Fruit fly (Drosophila melanogaster): ENCODE measurements around the gene Zw10.
A peak's percentile ranks its signal among the peaks of the same experiment; 100 is the strongest.

Zw10 gene

DNA sequence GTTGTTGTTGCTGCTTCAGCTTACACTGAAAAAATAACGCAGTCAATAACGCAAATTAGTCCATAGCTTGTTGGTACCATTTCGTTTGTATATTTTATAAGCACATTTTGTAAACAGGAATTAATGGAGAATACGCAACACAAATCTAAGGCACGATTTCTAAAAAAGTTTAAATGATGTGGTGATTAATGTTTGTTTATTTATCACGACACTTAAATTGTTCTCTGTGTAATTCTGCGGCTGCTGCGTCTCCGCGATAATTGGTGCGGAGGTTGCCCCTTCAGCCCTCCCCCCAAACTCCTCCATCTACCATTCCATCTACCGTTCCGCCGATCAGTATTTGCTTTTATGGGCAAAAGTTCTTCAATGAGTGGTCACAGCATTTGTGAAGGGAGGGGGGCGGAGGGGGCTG, 43.5 kb downstream of the Zw10 start:
- TF ChIP-seq CG6765 (GFP tag; optimal IDR thresholded peaks at IDR 0.05) = peak; percentile 54
- peak; percentile 69 for TF ChIP-seq CG18599 (GFP tag; optimal IDR thresholded peaks at IDR 0.05)
- peak; percentile 39 for TF ChIP-seq HmgZ (tag; optimal IDR thresholded peaks at IDR 0.05)
- peak; percentile 55 for TF ChIP-seq E2f1 (GFP tag; IDR thresholded peaks at IDR 0.05)
- TF ChIP-seq CG2129 (GFP tag; IDR thresholded peaks at IDR 0.05; ENCODE audit: partially characterized antibody) = no peak
- no peak for TF ChIP-seq CG14860 (GFP tag; IDR thresholded peaks at IDR 0.05; ENCODE audit: partially characterized antibody)
- peak; percentile 36; the same call in 1 of the 2 replicates for TF ChIP-seq ssp (GFP tag; IDR thresholded peaks at IDR 0.05)
- TF ChIP-seq CG1832 (GFP tag; optimal IDR thresholded peaks at IDR 0.05) = no peak
- TF ChIP-seq Eip74EF (GFP tag; optimal IDR thresholded peaks at IDR 0.05) = peak in 1 of 2 experiments; percentile 65
- no peak for TF ChIP-seq CG34422 (GFP tag; IDR thresholded peaks at IDR 0.05)
- TF ChIP-seq CG8924 (tag; optimal IDR thresholded peaks at IDR 0.05) = peak; percentile 73
- TF ChIP-seq Drgx (GFP tag; IDR thresholded peaks at IDR 0.05) = peak; percentile 89
- peak; percentile 24 for TF ChIP-seq CG31365 (tag; optimal IDR thresholded peaks at IDR 0.05)
- TF ChIP-seq CG9727 (GFP tag; optimal IDR thresholded peaks at IDR 0.05) = peak; percentile 22
- no peak for TF ChIP-seq CG7928 (GFP tag; optimal IDR thresholded peaks at IDR 0.05)
- TF ChIP-seq exex (tag; optimal IDR thresholded peaks at IDR 0.05) = no peak
- TF ChIP-seq unpg (GFP tag; optimal IDR thresholded peaks at IDR 0.05) = peak; percentile 81
- peak; percentile 39 for TF ChIP-seq chn (GFP tag; optimal IDR thresholded peaks at IDR 0.05)
- TF ChIP-seq pho (GFP tag; optimal IDR thresholded peaks at IDR 0.05) = peak; percentile 35
- TF ChIP-seq gt (GFP tag; IDR thresholded peaks at IDR 0.05) = no peak
- peak; percentile 43; the same call in 2 of the 3 replicates for TF ChIP-seq CG11695 (GFP tag; IDR thresholded peaks at IDR 0.05)
- no peak for TF ChIP-seq tll (GFP tag; optimal IDR thresholded peaks at IDR 0.05)
- TF ChIP-seq CG6175 (GFP tag; IDR thresholded peaks at IDR 0.05) = 0 out of 3 replicates have a peak, but pooled peaks have one; percentile 25
- peak; percentile 33 for TF ChIP-seq vfl (GFP tag; optimal IDR thresholded peaks at IDR 0.05)
- peak; percentile 29 for TF ChIP-seq nerfin-1 (tag; optimal IDR thresholded peaks at IDR 0.05)
- no peak for TF ChIP-seq Scr (GFP tag; IDR thresholded peaks at IDR 0.05; ENCODE audit: partially characterized antibody)
- TF ChIP-seq gsb-n (tag; optimal IDR thresholded peaks at IDR 0.05) = peak; percentile 38
- TF ChIP-seq YL-1 (GFP tag; optimal IDR thresholded peaks at IDR 0.05) = no peak
- no peak for TF ChIP-seq Hmx (GFP tag; optimal IDR thresholded peaks at IDR 0.05)
- TF ChIP-seq chinmo (GFP tag; IDR thresholded peaks at IDR 0.05; ENCODE audit: partially characterized antibody) = no peak
- TF ChIP-seq jing (GFP tag; optimal IDR thresholded peaks at IDR 0.05) = peak; percentile 25
- TF ChIP-seq CG6689 (GFP tag; IDR thresholded peaks at IDR 0.05) = peak; percentile 57
- TF ChIP-seq kay (GFP tag; optimal IDR thresholded peaks at IDR 0.05) = peak; percentile 36
- peak; percentile 34 for TF ChIP-seq CG1233 (GFP tag; optimal IDR thresholded peaks at IDR 0.05)
- 0 out of 3 replicates have a peak, but pooled peaks have one; percentile 61 for TF ChIP-seq zfh1 (GFP tag; IDR thresholded peaks at IDR 0.05)
- TF ChIP-seq nmo (GFP tag; optimal IDR thresholded peaks at IDR 0.05) = peak; percentile 63
- peak; percentile 1 for TF ChIP-seq CG3065 (GFP tag; optimal IDR thresholded peaks at IDR 0.05)
- TF ChIP-seq HLH54F (GFP tag; optimal IDR thresholded peaks at IDR 0.05) = peak; percentile 60
- TF ChIP-seq CG7745 (tag; optimal IDR thresholded peaks at IDR 0.05) = no peak
- TF ChIP-seq CG11696 (GFP tag; IDR thresholded peaks at IDR 0.05) = no peak
- peak; percentile 24 for TF ChIP-seq CG13894 (tag; optimal IDR thresholded peaks at IDR 0.05)
- TF ChIP-seq dati (GFP tag; IDR thresholded peaks at IDR 0.05) = no peak
- TF ChIP-seq Sox100B (GFP tag; optimal IDR thresholded peaks at IDR 0.05) = peak; percentile 54
- no peak for TF ChIP-seq toy (GFP tag; IDR thresholded peaks at IDR 0.05)
- peak; percentile 73 for TF ChIP-seq Rfx (GFP tag; IDR thresholded peaks at IDR 0.05)
- TF ChIP-seq Jarid2 (GFP tag; optimal IDR thresholded peaks at IDR 0.05) = no peak
- TF ChIP-seq Mad (GFP tag; optimal IDR thresholded peaks at IDR 0.05) = peak; percentile 57
- no peak for TF ChIP-seq D (optimal IDR thresholded peaks at IDR 0.05)
- TF ChIP-seq D (GFP tag; optimal IDR thresholded peaks at IDR 0.05) = peak; percentile 34
- TF ChIP-seq salm (tag; optimal IDR thresholded peaks at IDR 0.05) = peak; percentile 9
